Worm (Caenorhabditis elegans) whole organism, L4 larva: Measurements from ENCODE around the gene K11H3.2.

ENCODE experiments used
- F10B5.3 ChIP-seq: sonication (generic microtip); optimal IDR thresholded peaks from 2 replicates; lab custom pipeline; 2016; ENCODE audit warnings: mild to moderate bottlenecking, missing genetic modification characterization, missing compliant biosample characterization
- F26F4.8 ChIP-seq: fragments of 200-800 bp; sonication (Bioruptor generic); conservative IDR thresholded peaks from 2 replicates; pipeline ENCODE4 v1.3.6; 2022; ENCODE audit warnings: missing genetic modification characterization, missing compliant biosample characterization
- F37D6.2 ChIP-seq: sonication (generic microtip); optimal IDR thresholded peaks from 2 replicates; lab custom pipeline; 2016; ENCODE audit warnings: mild to moderate bottlenecking, missing genetic modification characterization, missing compliant biosample characterization
- T20F7.1 ChIP-seq: fragments of 200-800 bp; sonication (Bioruptor generic); optimal IDR thresholded peaks from 2 replicates; lab custom pipeline; 2018; ENCODE audit warnings: mild to moderate bottlenecking, missing genetic modification characterization, missing compliant biosample characterization
- T26A8.4 ChIP-seq: fragments of 200-800 bp; sonication (Bioruptor generic); IDR thresholded peaks from 2 replicates; pipeline ENCODE4 v1.3.6; 2022; ENCODE audit warnings: missing genetic modification characterization, missing compliant biosample characterization
- Y105C5A.15 ChIP-seq: fragments of 200-800 bp; sonication (Bioruptor generic); IDR thresholded peaks from 2 replicates; pipeline ENCODE4 v1.3.6; 2022; ENCODE audit warnings: missing genetic modification characterization, missing compliant biosample characterization
- Y5F2A.4 ChIP-seq: fragments of 200-800 bp; sonication (Bioruptor generic); optimal IDR thresholded peaks from 2 replicates; lab custom pipeline; 2018; ENCODE audit warnings: mild to moderate bottlenecking, missing genetic modification characterization, missing compliant biosample characterization
- ZK337.2 ChIP-seq: fragments of 200-800 bp; sonication (Bioruptor generic); IDR thresholded peaks from 2 replicates; pipeline ENCODE4 v1.3.6; 2022; ENCODE audit warnings: missing genetic modification reagents, missing genetic modification characterization, missing compliant biosample characterization
- aha-1 ChIP-seq: fragments of 150-350 bp; peaks from one replicate; lab custom pipeline; 2014; ENCODE audit warnings: missing biosample characterization, missing genetic modification characterization
- aly-2 ChIP-seq: sonication (generic microtip); optimal IDR thresholded peaks from 2 replicates; lab custom pipeline; 2018; ENCODE audit warnings: missing biosample characterization, missing genetic modification characterization
- arid-1 ChIP-seq: fragments of 200-800 bp; sonication (Bioruptor generic); conservative IDR thresholded peaks from 2 replicates; pipeline ENCODE4 v1.3.6; 2022; ENCODE audit warnings: missing genetic modification reagents, missing genetic modification characterization, missing compliant biosample characterization
- attf-4 ChIP-seq: sonication (generic microtip); optimal IDR thresholded peaks from 3 replicates; lab custom pipeline; 2017; ENCODE audit warnings: missing biosample characterization, missing genetic modification characterization
- ceh-32 ChIP-seq: sonication (generic microtip); optimal IDR thresholded peaks from 2 replicates; lab custom pipeline; 2016; ENCODE audit warnings: mild to moderate bottlenecking, missing genetic modification characterization, missing compliant biosample characterization; ENCODE audit not compliant: poor library complexity
- ceh-62 ChIP-seq: sonication (generic microtip); optimal IDR thresholded peaks from 2 replicates; lab custom pipeline; 2017; ENCODE audit warnings: missing biosample characterization, missing genetic modification characterization
- ceh-82 ChIP-seq: sonication (generic microtip); optimal IDR thresholded peaks from 2 replicates; lab custom pipeline; 2017; ENCODE audit warnings: missing biosample characterization, missing genetic modification characterization
- ctbp-1 ChIP-seq: fragments of 200-800 bp; sonication (Bioruptor generic); IDR thresholded peaks from 2 replicates; pipeline ENCODE4 v1.3.6; 2022; ENCODE audit warnings: missing genetic modification reagents, missing genetic modification characterization, missing compliant biosample characterization
- daf-16 ChIP-seq, 3 experiments: sonication (generic microtip); optimal IDR thresholded peaks; 2 replicates each; lab custom pipeline; 2016 to 2017; ENCODE audit warnings: missing genetic modification characterization in 3 of 3, missing genetic modification reagents in 3 of 3, mild to moderate bottlenecking in 2 of 3, missing compliant biosample characterization in 2 of 3, missing biosample characterization in 1 of 3, moderate library complexity in 1 of 3
- daf-19 ChIP-seq: fragments of 200-800 bp; sonication (Bioruptor generic); conservative IDR thresholded peaks from 2 replicates; pipeline ENCODE4 v1.3.6; 2022; ENCODE audit warnings: missing genetic modification characterization, missing compliant biosample characterization
- dmd-9 ChIP-seq: fragments of 200-800 bp; sonication (Bioruptor generic); IDR thresholded peaks from 2 replicates; pipeline ENCODE4 v1.3.6; 2022; ENCODE audit warnings: missing genetic modification reagents, missing genetic modification characterization, missing compliant biosample characterization
- dpl-1 ChIP-seq: fragments of 150-350 bp; optimal IDR thresholded peaks from 2 replicates; lab custom pipeline; 2014; ENCODE audit warnings: missing biosample characterization, missing genetic modification reagents, missing genetic modification characterization
- duxl-1 ChIP-seq: sonication (generic microtip); optimal IDR thresholded peaks from 2 replicates; lab custom pipeline; 2016; ENCODE audit warnings: mild to moderate bottlenecking, missing genetic modification characterization, moderate library complexity, missing compliant biosample characterization; ENCODE audit not compliant: poor library complexity
- egl-43 ChIP-seq: fragments of 200-800 bp; sonication (Bioruptor generic); IDR thresholded peaks from 2 replicates; pipeline ENCODE4 v1.3.6; 2022; ENCODE audit warnings: missing genetic modification reagents, missing genetic modification characterization, missing compliant biosample characterization
- fos-1 ChIP-seq: fragments of 150-350 bp; optimal IDR thresholded peaks from 2 replicates; lab custom pipeline; 2014; ENCODE audit warnings: missing biosample characterization, missing genetic modification characterization
- hlh-11 ChIP-seq: fragments of 200-800 bp; sonication (Bioruptor generic); optimal IDR thresholded peaks from 2 replicates; lab custom pipeline; 2018; ENCODE audit warnings: mild to moderate bottlenecking, missing genetic modification characterization, missing compliant biosample characterization
- hlh-30 ChIP-seq: sonication (generic microtip); optimal IDR thresholded peaks from 2 replicates; lab custom pipeline; 2017; ENCODE audit warnings: antibody characterized with exemption, mild to moderate bottlenecking, missing genetic modification characterization, missing compliant biosample characterization; ENCODE audit not compliant: insufficient read depth
- hmg-1.1 ChIP-seq: fragments of 200-800 bp; sonication (Bioruptor generic); IDR thresholded peaks from 2 replicates; pipeline ENCODE4 v1.3.6; 2022; ENCODE audit warnings: missing genetic modification reagents, missing genetic modification characterization, missing compliant biosample characterization
- jun-1 ChIP-seq: fragments of 150-350 bp; optimal IDR thresholded peaks from 2 replicates; lab custom pipeline; 2014; ENCODE audit warnings: missing biosample characterization, missing genetic modification reagents, missing genetic modification characterization
- lim-7 ChIP-seq: fragments of 200-800 bp; sonication (Bioruptor generic); IDR thresholded peaks from 2 replicates; pipeline ENCODE4 v1.3.6; 2022; ENCODE audit warnings: missing genetic modification characterization, missing compliant biosample characterization
- lin-1 ChIP-seq: fragments of 200-800 bp; sonication (Bioruptor generic); IDR thresholded peaks from 2 replicates; pipeline ENCODE4 v1.3.6; 2022; ENCODE audit warnings: missing genetic modification reagents, missing genetic modification characterization, missing compliant biosample characterization
- lin-13 ChIP-seq: fragments of 150-350 bp; optimal IDR thresholded peaks from 2 replicates; lab custom pipeline; 2014; ENCODE audit warnings: missing biosample characterization, missing genetic modification reagents, missing genetic modification characterization
- lin-15B ChIP-seq: fragments of 150-350 bp; sonication (generic microtip); optimal IDR thresholded peaks from 3 replicates; lab custom pipeline; 2014; ENCODE audit warnings: missing biosample characterization, missing genetic modification characterization
- lin-29 ChIP-seq: fragments of 200-800 bp; sonication (Bioruptor generic); IDR thresholded peaks from 2 replicates; pipeline ENCODE4 v1.3.6; 2022; ENCODE audit warnings: missing genetic modification reagents, missing genetic modification characterization, missing compliant biosample characterization
- lin-38 ChIP-seq: fragments of 200-800 bp; sonication (Bioruptor generic); IDR thresholded peaks from 2 replicates; pipeline ENCODE4 v1.3.6; 2022; ENCODE audit warnings: missing genetic modification reagents, missing genetic modification characterization, missing compliant biosample characterization
- mdt-29 ChIP-seq: fragments of 200-800 bp; sonication (Bioruptor generic); IDR thresholded peaks from 2 replicates; pipeline ENCODE4 v1.3.6; 2022; ENCODE audit warnings: missing genetic modification reagents, missing genetic modification characterization, missing compliant biosample characterization
- nhr-11 ChIP-seq: fragments of 150-350 bp; optimal IDR thresholded peaks from 2 replicates; lab custom pipeline; 2014; ENCODE audit warnings: missing biosample characterization, missing genetic modification characterization
- nhr-237 ChIP-seq: sonication (generic microtip); optimal IDR thresholded peaks from 2 replicates; lab custom pipeline; 2017; ENCODE audit warnings: missing biosample characterization, missing genetic modification characterization
- nhr-25 ChIP-seq: sonication (generic microtip); optimal IDR thresholded peaks from 2 replicates; lab custom pipeline; 2017; ENCODE audit warnings: missing genetic modification characterization, mild to moderate bottlenecking, missing compliant biosample characterization, antibody characterized with exemption, moderate library complexity, borderline replicate concordance; ENCODE audit not compliant: insufficient read depth
- nhr-28 ChIP-seq: fragments of 150-350 bp; optimal IDR thresholded peaks from 2 replicates; lab custom pipeline; 2014; ENCODE audit warnings: missing biosample characterization, missing genetic modification characterization
- nhr-41 ChIP-seq: fragments of 200-800 bp; sonication (Bioruptor generic); IDR thresholded peaks from 2 replicates; pipeline ENCODE4 v1.3.6; 2022; ENCODE audit warnings: missing genetic modification reagents, missing genetic modification characterization, missing compliant biosample characterization
- nhr-42 ChIP-seq: fragments of 200-800 bp; sonication (Bioruptor generic); IDR thresholded peaks from 2 replicates; pipeline ENCODE4 v1.3.6; 2022; ENCODE audit warnings: missing genetic modification characterization, missing compliant biosample characterization
- nhr-48 ChIP-seq: sonication (generic microtip); optimal IDR thresholded peaks from 2 replicates; lab custom pipeline; 2016; ENCODE audit warnings: mild to moderate bottlenecking, missing genetic modification characterization, missing compliant biosample characterization
- nhr-6 ChIP-seq: fragments of 150-350 bp; optimal IDR thresholded peaks from 2 replicates; lab custom pipeline; 2014; ENCODE audit warnings: missing biosample characterization, missing genetic modification characterization
- nhr-76 ChIP-seq: fragments of 150-350 bp; optimal IDR thresholded peaks from 2 replicates; lab custom pipeline; 2014; ENCODE audit warnings: missing biosample characterization, missing genetic modification characterization
- pha-4 ChIP-seq, 2 experiments: fragments of 150-350 bp in 1 of 2; fragments of 200-800 bp in 1 of 2; sonication (Bioruptor generic) in 1 of 2; IDR thresholded peaks in 1 of 2; optimal IDR thresholded peaks in 1 of 2; 2 replicates each; pipeline versions ENCODE4 v1.3.6 to Lab custom; 2014 to 2022; ENCODE audit warnings: missing genetic modification characterization in 2 of 2, missing genetic modification reagents in 2 of 2, missing biosample characterization in 1 of 2, missing compliant biosample characterization in 1 of 2
- sdz-12 ChIP-seq: fragments of 200-800 bp; sonication (Bioruptor generic); optimal IDR thresholded peaks from 2 replicates; lab custom pipeline; 2018; ENCODE audit warnings: mild to moderate bottlenecking, missing genetic modification characterization, missing compliant biosample characterization
- tra-1 ChIP-seq: fragments of 200-800 bp; sonication (Bioruptor generic); IDR thresholded peaks from 2 replicates; pipeline ENCODE4 v1.3.6; 2022; ENCODE audit warnings: missing genetic modification reagents, missing genetic modification characterization, missing compliant biosample characterization
- unc-130 ChIP-seq: sonication (generic microtip); optimal IDR thresholded peaks from 2 replicates; lab custom pipeline; 2016; ENCODE audit warnings: missing genetic modification reagents, missing genetic modification characterization, missing compliant biosample characterization
- vab-7 ChIP-seq: fragments of 200-800 bp; sonication (Bioruptor generic); IDR thresholded peaks from 2 replicates; pipeline ENCODE4 v1.3.6; 2022; ENCODE audit warnings: missing genetic modification reagents, missing genetic modification characterization, missing compliant biosample characterization
- zag-1 ChIP-seq: fragments of 150-350 bp; optimal IDR thresholded peaks from 2 replicates; lab custom pipeline; 2014; ENCODE audit warnings: missing biosample characterization, missing genetic modification characterization
- zip-11 ChIP-seq: fragments of 200-800 bp; sonication (Bioruptor generic); IDR thresholded peaks from 2 replicates; pipeline ENCODE4 v1.3.6; 2022; ENCODE audit warnings: missing genetic modification characterization, missing compliant biosample characterization
- zip-2 ChIP-seq: fragments of 150-350 bp; optimal IDR thresholded peaks from 2 replicates; lab custom pipeline; 2014; ENCODE audit warnings: missing biosample characterization, missing genetic modification characterization

Gene K11H3.2

DNA sequence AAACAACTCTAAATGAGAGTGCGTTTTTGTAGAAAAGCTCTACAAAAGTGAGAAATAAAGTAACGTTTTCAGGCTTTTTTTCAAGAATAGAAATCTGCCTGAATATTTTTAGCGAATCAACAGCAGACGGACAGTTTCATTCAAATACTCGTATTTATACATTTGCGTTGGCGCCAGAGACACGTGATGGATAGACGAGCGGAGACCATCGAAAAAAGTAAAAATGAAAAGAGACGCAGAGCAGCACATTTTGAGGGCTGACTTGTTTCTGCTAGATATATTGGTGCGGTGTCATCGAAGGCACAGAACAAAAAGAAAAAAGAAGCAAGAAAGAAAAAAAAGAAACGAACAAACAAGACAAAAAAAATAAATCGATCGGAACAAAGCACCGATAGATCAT, 20.2 kb upstream of the K11H3.2 start (continued):
- TF ChIP-seq nhr-41 (GFP tag; lab: Robert Waterston, UW) (no peak), ceh-32 (tag; lab: Kevin White, UChicago) (no peak), daf-16 (GFP tag; optimal IDR thresholded peaks at IDR 0.05; lab: Kevin White, UChicago) (no peak), daf-16 (tag; optimal IDR thresholded peaks at IDR 0.05; lab: Kevin White, UChicago) (peak; percentile 49), ctbp-1 (GFP tag; lab: Robert Waterston, UW) (no peak), lin-29 (GFP tag; lab: Robert Waterston, UW) (no peak), F26F4.8 (GFP tag; lab: Robert Waterston, UW) (no peak), nhr-6 (tag; lab: Kevin White, UChicago) (peak; percentile 53), Y105C5A.15 (GFP tag; lab: Robert Waterston, UW) (no peak), egl-43 (GFP tag; lab: Robert Waterston, UW) (no peak), zag-1 (tag; lab: Kevin White, UChicago) (no peak), hlh-11 (tag; lab: Kevin White, UChicago) (peak; percentile 73), pha-4 (GFP tag; IDR thresholded peaks at IDR 0.05; lab: Robert Waterston, UW) (peak; percentile 62; the same call in 1 of the 2 replicates), pha-4 (tag; optimal IDR thresholded peaks at IDR 0.05; lab: Kevin White, UChicago) (no peak), dmd-9 (GFP tag; lab: Robert Waterston, UW) (no peak), ceh-62 (tag; lab: Kevin White, UChicago) (no peak), daf-19 (no peak), vab-7 (GFP tag; lab: Robert Waterston, UW) (no peak), nhr-48 (tag; lab: Kevin White, UChicago) (no peak), nhr-42 (GFP tag; lab: Robert Waterston, UW) (no peak), hmg-1.1 (GFP tag; lab: Robert Waterston, UW) (0 out of 2 replicates have a peak, but pooled peaks have one; percentile 11), lin-13 (GFP tag; lab: Kevin White, UChicago) (peak; percentile 5), zip-11 (GFP tag; lab: Robert Waterston, UW) (no peak), nhr-25 (tag; lab: Kevin White, UChicago) (no peak), lin-38 (GFP tag; lab: Robert Waterston, UW) (peak; percentile 62), fos-1 (tag; lab: Kevin White, UChicago) (no peak), T26A8.4 (peak; percentile 7; the same call in 1 of the 2 replicates), aha-1 (tag; lab: Kevin White, UChicago) (peak; percentile 87), nhr-76 (tag; lab: Kevin White, UChicago) (no peak), arid-1 (GFP tag; lab: Robert Waterston, UW) (no peak), lin-1 (0 out of 2 replicates have a peak, but pooled peaks have one; percentile 45), mdt-29 (GFP tag; lab: Robert Waterston, UW) (0 out of 2 replicates have a peak, but pooled peaks have one; percentile 45), jun-1 (tag; lab: Kevin White, UChicago) (no peak), sdz-12 (no peak), hlh-30 (tag; lab: Kevin White, UChicago) (peak; percentile 92), nhr-11 (tag; lab: Kevin White, UChicago) (peak; percentile 27), aly-2 (tag; lab: Kevin White, UChicago) (no peak), tra-1 (GFP tag; lab: Robert Waterston, UW) (no peak), F10B5.3 (tag; lab: Kevin White, UChicago) (no peak), duxl-1 (tag; lab: Kevin White, UChicago) (peak; percentile 38), T20F7.1 (GFP tag; lab: Kevin White, UChicago) (peak; percentile 24), ceh-82 (tag; lab: Kevin White, UChicago) (no peak), zip-2 (tag; lab: Kevin White, UChicago) (no peak), Y5F2A.4 (GFP tag; lab: Kevin White, UChicago) (no peak), attf-4 (tag; lab: Kevin White, UChicago) (no peak), ZK337.2 (GFP tag; lab: Robert Waterston, UW) (no peak), nhr-237 (no peak), unc-130 (GFP tag; lab: Kevin White, UChicago) (no peak), nhr-28 (tag; lab: Kevin White, UChicago) (peak; percentile 17), F37D6.2 (no peak), lim-7 (GFP tag; lab: Robert Waterston, UW) (no peak), dpl-1 (GFP tag; lab: Kevin White, UChicago) (peak; percentile 5), lin-15B (tag; lab: Kevin White, UChicago) (no peak)
